Fruit fly (Drosophila melanogaster) whole organism, embryonic: Measurements from ENCODE around the gene CG13028.

Experiments used
- CG4617 ChIP-seq: fragments of 200-800 bp; sonication (Bioruptor generic); optimal IDR thresholded peaks from 3 replicates; lab custom pipeline; 2016; ENCODE audit warnings: missing biosample characterization, missing genetic modification characterization, borderline replicate concordance
- Vsx1 ChIP-seq: fragments of 200-800 bp; sonication (Bioruptor generic); optimal IDR thresholded peaks from 2 replicates; lab custom pipeline; 2017; ENCODE audit warnings: missing biosample characterization, mild to moderate bottlenecking, missing genetic modification characterization, missing genetic modification reagents
- repo ChIP-seq: fragments of 200-800 bp; sonication (Bioruptor generic); optimal IDR thresholded peaks from 2 replicates; lab custom pipeline; 2016; ENCODE audit warnings: missing biosample characterization, missing genetic modification characterization

DNA sequence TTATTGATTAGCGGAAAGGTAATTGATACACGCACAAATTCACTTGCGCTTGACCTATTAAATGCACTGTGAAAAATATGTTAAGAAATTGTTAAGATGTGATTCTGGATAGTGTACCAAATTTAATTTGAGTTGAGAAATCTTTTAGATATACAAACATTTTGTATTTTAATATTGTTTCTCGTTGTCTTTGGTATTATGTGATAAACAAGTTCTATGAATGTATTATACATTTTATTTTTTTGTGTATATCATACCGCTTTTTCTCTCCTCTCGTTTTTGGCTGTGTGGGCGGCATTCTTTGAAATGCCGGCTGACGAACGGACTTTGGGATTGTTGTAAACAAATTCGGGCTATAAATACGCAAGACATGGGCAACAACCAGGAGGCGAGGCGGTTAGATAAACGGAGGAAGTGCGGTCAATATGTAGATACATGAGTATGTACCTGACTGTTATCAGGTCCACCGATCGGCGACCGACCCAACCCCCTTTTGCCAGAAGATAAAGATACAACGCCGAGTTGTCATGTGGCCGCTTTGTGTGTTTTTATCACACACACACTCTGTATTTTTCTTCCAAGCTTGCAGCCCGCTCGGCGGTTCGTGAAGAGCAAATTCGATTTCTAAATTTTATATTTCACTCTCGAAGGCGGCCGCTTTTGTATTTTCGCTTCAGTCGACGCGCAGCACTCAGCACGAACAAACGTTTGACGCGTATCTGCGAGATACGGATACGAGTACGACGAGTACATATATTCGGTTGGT lies 33.9 kb downstream of the CG13028 start:
- TF ChIP-seq CG4617 (no peak), repo (GFP tag; lab: Kevin White, UChicago) (peak; percentile 2), Vsx1 (GFP tag; lab: Kevin White, UChicago) (no peak)
